Worm (Caenorhabditis elegans): ENCODE measurements around the gene dop-3.

The dop-3 gene

DNA sequence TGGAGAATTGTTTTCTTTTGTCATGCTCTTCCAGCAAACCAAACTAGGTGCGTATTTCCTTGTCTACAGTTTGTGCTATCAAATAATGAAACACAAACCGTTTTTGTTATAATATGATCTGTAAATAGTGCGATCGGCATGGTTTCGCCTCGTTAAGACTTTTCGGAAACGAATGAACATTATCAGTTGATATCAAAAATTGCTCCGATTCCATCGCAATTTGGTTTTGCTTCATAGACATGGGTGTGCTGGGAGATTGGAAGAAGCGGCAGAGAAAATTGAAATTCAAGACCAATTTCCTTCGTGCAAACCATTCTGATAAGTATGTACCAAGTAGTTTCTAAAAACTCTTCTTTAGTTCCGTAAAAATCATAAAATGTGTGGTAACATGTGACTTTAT, 31.5 kb downstream of the dop-3 start (continued):
- TF ChIP-seq pqm-1 (tag; optimal IDR thresholded peaks at IDR 0.05) (peak; percentile 36), rbr-2 (tag; optimal IDR thresholded peaks at IDR 0.05) (no peak), mxl-3 (GFP tag; optimal IDR thresholded peaks at IDR 0.05) (peak; percentile 33), vab-7 (GFP tag; IDR thresholded peaks at IDR 0.05) (no peak), lim-7 (GFP tag; IDR thresholded peaks at IDR 0.05) (no peak), madf-5 (GFP tag; IDR thresholded peaks at IDR 0.05) (no peak), nhr-11 (tag; optimal IDR thresholded peaks at IDR 0.05) (no peak), attf-4 (tag; optimal IDR thresholded peaks at IDR 0.05) (no peak), duxl-1 (tag; optimal IDR thresholded peaks at IDR 0.05; ENCODE audit: poor library complexity) (no peak), snpc-1.2 (GFP tag; IDR thresholded peaks at IDR 0.05) (no peak), dve-1 (tag; optimal IDR thresholded peaks at IDR 0.05; ENCODE audit: insufficient read depth) (peak; percentile 64), hlh-11 (tag; optimal IDR thresholded peaks at IDR 0.05) (peak; percentile 68), hlh-30 (tag; optimal IDR thresholded peaks at IDR 0.05; ENCODE audit: insufficient read depth) (no peak), R02D3.7 (tag; optimal IDR thresholded peaks at IDR 0.05) (no peak), dmd-9 (GFP tag; IDR thresholded peaks at IDR 0.05) (no peak), sdz-12 (GFP tag; optimal IDR thresholded peaks at IDR 0.05) (no peak)

- TF ChIP-seq php-3 (GFP tag; IDR thresholded peaks at IDR 0.05) (0 out of 2 replicates have a peak, but pooled peaks have one; percentile 13), daf-16 (GFP tag; optimal IDR thresholded peaks at IDR 0.05) (no peak), daf-16 (tag; optimal IDR thresholded peaks at IDR 0.05) (peak; percentile 19), nhr-41 (GFP tag; IDR thresholded peaks at IDR 0.05) (no peak), F26F4.8 (GFP tag; conservative IDR thresholded peaks at IDR 0.05) (no peak), nhr-102 (tag; optimal IDR thresholded peaks at IDR 0.05) (peak; percentile 38), hlh-30 (tag; optimal IDR thresholded peaks at IDR 0.05; ENCODE audit: insufficient read depth) (peak; percentile 32), snpc-1.2 (GFP tag; IDR thresholded peaks at IDR 0.05) (0 out of 2 replicates have a peak, but pooled peaks have one; percentile 21), egl-27 (tag; optimal IDR thresholded peaks at IDR 0.05) (no peak), dmd-6 (GFP tag; IDR thresholded peaks at IDR 0.05) (peak; percentile 93), mdt-29 (GFP tag; IDR thresholded peaks at IDR 0.05) (peak; percentile 90), spr-3 (GFP tag; optimal IDR thresholded peaks at IDR 0.05) (no peak), hlh-11 (tag; optimal IDR thresholded peaks at IDR 0.05) (peak; percentile 85), zag-1 (tag; optimal IDR thresholded peaks at IDR 0.05) (no peak), mxl-3 (GFP tag; optimal IDR thresholded peaks at IDR 0.05) (peak; percentile 40), dve-1 (tag; optimal IDR thresholded peaks at IDR 0.05; ENCODE audit: insufficient read depth) (peak; percentile 85), snpc-4 (tag; optimal IDR thresholded peaks at IDR 0.05) (no peak), nhr-48 (tag; optimal IDR thresholded peaks at IDR 0.05) (peak; percentile 80)
Measured at ce11 chrX:6536701-6537279, 32.7 kb downstream of the dop-3 start, which contains the start of gene ilys-5. Gene ilys-5 (minus strand): TSS chrX:6536840.

ce11 chrX:6533038-6533437, 36.5 kb downstream of the dop-3 start:
- TF ChIP-seq nhr-41 (GFP tag; IDR thresholded peaks at IDR 0.05), result no peak
- TF ChIP-seq lin-38 (GFP tag; IDR thresholded peaks at IDR 0.05), result peak; percentile 37; the same call in 1 of the 2 replicates
- peak; percentile 2 for TF ChIP-seq T20F7.1 (GFP tag; optimal IDR thresholded peaks at IDR 0.05)
- TF ChIP-seq dve-1 (tag; optimal IDR thresholded peaks at IDR 0.05; ENCODE audit: insufficient read depth), result peak; percentile 61
- TF ChIP-seq dmd-6 (GFP tag; IDR thresholded peaks at IDR 0.05), result peak; percentile 73
- TF ChIP-seq lin-13 (GFP tag; optimal IDR thresholded peaks at IDR 0.05), result no peak
- TF ChIP-seq mdt-29 (GFP tag; IDR thresholded peaks at IDR 0.05), result 0 out of 2 replicates have a peak, but pooled peaks have one; percentile 30

DNA sequence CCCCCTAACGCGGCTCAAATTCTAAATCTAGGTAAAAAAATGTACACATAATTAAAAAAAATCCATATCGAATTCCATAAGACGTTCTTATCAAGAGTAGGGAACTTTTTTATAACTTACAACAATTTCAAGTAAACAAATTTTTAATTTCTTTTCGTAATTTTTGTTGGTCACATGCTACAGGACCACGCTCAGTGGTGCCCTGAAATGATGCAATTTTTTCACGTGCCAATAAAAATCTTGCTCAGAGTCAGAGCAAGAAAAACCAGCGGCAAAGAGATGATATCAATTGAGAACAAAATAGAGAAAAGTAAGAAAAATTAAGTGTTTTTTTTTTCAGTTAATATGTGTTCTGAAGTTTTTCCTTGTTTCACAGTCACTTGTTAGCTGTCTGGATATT, 37.6 kb downstream of the dop-3 start:
- TF ChIP-seq spr-3 (GFP tag; optimal IDR thresholded peaks at IDR 0.05), result no peak
- TF ChIP-seq ceh-62 (tag; optimal IDR thresholded peaks at IDR 0.05), result no peak
- no peak for TF ChIP-seq lim-7 (GFP tag; IDR thresholded peaks at IDR 0.05)
- no peak for TF ChIP-seq dmd-6 (GFP tag; IDR thresholded peaks at IDR 0.05)
- no peak for TF ChIP-seq nhr-237 (tag; optimal IDR thresholded peaks at IDR 0.05)
- no peak for TF ChIP-seq nhr-102 (tag; optimal IDR thresholded peaks at IDR 0.05)

Data from whole organism, L4 larva.